Worm (Caenorhabditis elegans): ENCODE measurements around the gene sre-48.

DNA sequence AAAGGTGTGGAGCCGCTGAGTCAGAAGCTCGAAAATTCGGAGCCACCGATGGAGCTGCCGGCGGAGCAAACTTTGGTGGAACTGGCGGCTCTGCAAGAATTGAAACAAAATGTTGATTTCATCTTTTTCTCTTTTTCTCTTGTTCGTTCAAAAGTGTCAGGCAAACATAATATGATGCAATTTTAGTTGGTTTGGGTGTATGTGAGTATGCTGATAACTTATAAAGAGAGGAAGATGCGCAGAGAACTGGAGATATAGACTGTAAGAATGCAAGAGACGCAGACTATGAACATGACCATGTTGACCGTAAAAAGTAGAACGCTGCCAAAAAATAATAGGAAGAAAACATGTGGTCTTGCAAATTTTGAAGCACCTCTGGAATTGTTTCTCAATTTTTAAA, 25.6 kb downstream of the sre-48 start:
- TF ChIP-seq ama-1 (optimal IDR thresholded peaks at IDR 0.05) (no peak), sox-4 (tag; optimal IDR thresholded peaks at IDR 0.05) (no peak), ceh-90 (tag; optimal IDR thresholded peaks at IDR 0.05) (no peak), ztf-4 (tag; optimal IDR thresholded peaks at IDR 0.05) (no peak), F16B12.6 (tag; optimal IDR thresholded peaks at IDR 0.05) (no peak)

Data from whole organism, L1 larva.